Worm (Caenorhabditis elegans) whole organism, young adult: Measurements from ENCODE around the gene nhr-19.

Source experiments
- snpc-4 ChIP-seq, 5 experiments: fragments of 150-350 bp in 1 of 5; sonication (generic microtip) in 4 of 5; optimal IDR thresholded peaks; 2 replicates each; lab custom pipeline; 2014 to 2018; ENCODE audit warnings: missing genetic modification characterization in 5 of 5, missing biosample characterization in 3 of 5, antibody characterized with exemption in 2 of 5, mild to moderate bottlenecking in 2 of 5, missing compliant biosample characterization in 2 of 5, missing genotype in 2 of 5, moderate library complexity in 2 of 5, missing genetic modification reagents in 1 of 5
- zim-3 ChIP-seq: sonication (generic microtip); optimal IDR thresholded peaks from 2 replicates; lab custom pipeline; 2017; ENCODE audit warnings: mild to moderate bottlenecking, missing genetic modification characterization, moderate library complexity, missing compliant biosample characterization
- ztf-6 ChIP-seq: fragments of 200-800 bp; sonication (Bioruptor generic); IDR thresholded peaks from 2 replicates; pipeline ENCODE4 v1.3.6; 2022; ENCODE audit warnings: missing genetic modification reagents, missing genetic modification characterization, missing compliant biosample characterization

ce11 chrII:9617039-9617901 is 11.9 kb upstream of the nhr-19 start, which contains the start of gene hal-3:
- no peak for TF ChIP-seq zim-3 (tag; lab: Kevin White, UChicago)
- no peak for TF ChIP-seq snpc-4 (GFP tag; optimal IDR thresholded peaks at IDR 0.05; lab: Kevin White, UChicago)
- no peak for TF ChIP-seq snpc-4 (tag; optimal IDR thresholded peaks at IDR 0.05; lab: Kevin White, UChicago)
- TF ChIP-seq ztf-6 (GFP tag; lab: Robert Waterston, UW), result no peak
